Fruit fly (Drosophila melanogaster) whole organism, wandering third instar larva: Measurements from ENCODE around the gene CG5961.

Source experiments
- CrebA ChIP-seq: fragments of 200-800 bp; sonication (Bioruptor generic); optimal IDR thresholded peaks from 2 replicates; lab custom pipeline; 2016; ENCODE audit warnings: missing biosample characterization, mild to moderate bottlenecking, missing genetic modification characterization, borderline replicate concordance
- Jra ChIP-seq: sonication (Bioruptor generic); optimal IDR thresholded peaks from 2 replicates; lab custom pipeline; 2016; ENCODE audit warnings: missing biosample characterization, missing genetic modification characterization
- OdsH ChIP-seq: fragments of 200-800 bp; sonication (Bioruptor generic); optimal IDR thresholded peaks from 2 replicates; lab custom pipeline; 2016; ENCODE audit warnings: missing biosample characterization, mild to moderate bottlenecking, missing genetic modification characterization

DNA sequence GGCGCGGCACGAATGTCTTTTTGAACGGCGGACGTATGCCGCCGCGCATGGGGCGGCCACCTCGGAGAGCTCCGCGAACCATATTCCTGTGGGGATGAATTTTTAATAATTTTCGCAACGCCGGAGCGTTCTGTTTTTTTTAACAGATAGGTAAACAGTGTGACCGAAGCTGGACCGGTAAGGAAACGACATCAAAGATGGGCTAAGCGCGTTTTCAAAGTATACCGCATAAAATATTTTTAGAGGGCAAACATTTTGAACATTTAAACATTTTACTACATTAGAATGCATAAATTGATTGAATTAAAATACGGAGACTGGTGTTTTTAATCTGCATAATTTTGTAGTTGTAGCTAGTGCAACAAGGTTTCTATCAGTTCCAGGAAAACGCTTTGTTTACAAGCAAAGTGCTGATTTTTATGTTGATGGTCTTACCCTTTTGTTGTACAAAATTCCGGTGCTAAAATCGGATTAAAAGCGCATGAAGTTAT lies 30.9 kb downstream of the CG5961 start, which contains the start of the genes CG5641 and CG5245:
- TF ChIP-seq OdsH (GFP tag; lab: Kevin White, UChicago), result no peak
- no peak for TF ChIP-seq Jra (GFP tag; lab: Kevin White, UChicago)
- no peak for TF ChIP-seq CrebA (GFP tag; lab: Kevin White, UChicago)
